Worm (Caenorhabditis elegans): ENCODE results near the gene miga-1.

DNA sequence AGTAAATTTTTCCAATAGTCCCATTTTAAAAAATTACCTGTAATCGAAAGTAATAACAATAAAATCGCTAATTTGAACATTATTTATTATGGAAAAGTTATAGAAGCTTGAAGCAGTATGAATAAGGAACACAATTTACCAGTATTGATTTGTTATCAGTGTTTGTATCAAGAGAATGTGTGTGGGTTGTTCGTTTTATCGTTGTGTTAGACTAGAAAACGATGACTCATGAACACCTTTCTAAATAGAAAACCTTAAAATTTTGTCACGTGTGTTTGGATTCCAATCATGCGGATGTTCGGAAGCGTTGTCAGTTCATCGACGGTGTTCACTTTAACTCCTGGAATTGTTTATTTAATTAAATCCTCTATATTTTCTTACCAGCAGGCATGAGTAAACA is 31.5 kb upstream of the miga-1 start, which contains the start of gene C54D10.13:
- TF ChIP-seq nhr-28 (tag; optimal IDR thresholded peaks at IDR 0.05) (no peak), cnd-1 (tag; optimal IDR thresholded peaks at IDR 0.05) (no peak), lin-32 (GFP tag; optimal IDR thresholded peaks at IDR 0.05) (no peak), snpc-4 (tag; optimal IDR thresholded peaks at IDR 0.05) (no peak), lin-13 (tag; optimal IDR thresholded peaks at IDR 0.05) (no peak), hlh-1 (tag; optimal IDR thresholded peaks at IDR 0.05) (no peak), lsy-2 (tag; optimal IDR thresholded peaks at IDR 0.05) (no peak), ceh-83 (GFP tag; optimal IDR thresholded peaks at IDR 0.05) (no peak), nhr-12 (tag; optimal IDR thresholded peaks at IDR 0.05) (no peak), unc-62 (GFP tag; optimal IDR thresholded peaks at IDR 0.05) (no peak), nhr-237 (tag; optimal IDR thresholded peaks at IDR 0.05) (no peak), elt-3 (tag; optimal IDR thresholded peaks at IDR 0.05) (no peak), sem-2 (GFP tag; optimal IDR thresholded peaks at IDR 0.05) (no peak)

Measured in whole organism, mixed stage, embryonic.